Worm (Caenorhabditis elegans) whole organism, L2 larva: ENCODE results near the gene sand-1.

ENCODE experiments used
- Y55F3AM.14 ChIP-seq: fragments of 200-800 bp; sonication (Bioruptor generic); optimal IDR thresholded peaks from 2 replicates; lab custom pipeline; 2018; ENCODE audit warnings: mild to moderate bottlenecking, missing genetic modification characterization, missing compliant biosample characterization
- alr-1 ChIP-seq: fragments of 150-350 bp; optimal IDR thresholded peaks from 2 replicates; lab custom pipeline; 2014; ENCODE audit warnings: missing biosample characterization, missing genetic modification characterization
- aly-2 ChIP-seq: fragments of 150-350 bp; optimal IDR thresholded peaks from 2 replicates; lab custom pipeline; 2014; ENCODE audit warnings: missing biosample characterization, missing genetic modification characterization
- blmp-1 ChIP-seq: sonication (generic microtip); optimal IDR thresholded peaks from 2 replicates; lab custom pipeline; 2017; ENCODE audit warnings: missing genetic modification characterization, mild to moderate bottlenecking, missing compliant biosample characterization, antibody characterized with exemption, moderate library complexity; ENCODE audit not compliant: insufficient read depth
- ceh-16 ChIP-seq: fragments of 150-350 bp; optimal IDR thresholded peaks from 2 replicates; lab custom pipeline; 2014; ENCODE audit warnings: missing biosample characterization, missing genetic modification characterization
- dmd-4 ChIP-seq: sonication (generic microtip); optimal IDR thresholded peaks from 2 replicates; lab custom pipeline; 2017; ENCODE audit warnings: missing biosample characterization, missing genetic modification characterization
- elt-3 ChIP-seq: sonication (generic microtip); optimal IDR thresholded peaks from 2 replicates; lab custom pipeline; 2017; ENCODE audit warnings: missing biosample characterization, missing genetic modification characterization
- lin-11 ChIP-seq: fragments of 150-350 bp; sonication (generic microtip); optimal IDR thresholded peaks from 2 replicates; lab custom pipeline; 2014; ENCODE audit warnings: missing biosample characterization, missing genetic modification characterization, inconsistent platforms, mixed read lengths
- mab-5 ChIP-seq: fragments of 150-350 bp; optimal IDR thresholded peaks from 2 replicates; lab custom pipeline; 2014; ENCODE audit warnings: missing biosample characterization, missing genetic modification characterization
- mdl-1 ChIP-seq, 2 experiments: fragments of 150-350 bp in 1 of 2; sonication (generic microtip) in 1 of 2; optimal IDR thresholded peaks; 2 replicates each; lab custom pipeline; 2017; ENCODE audit warnings: missing biosample characterization in 2 of 2, missing genetic modification characterization in 2 of 2
- nhr-11 ChIP-seq: fragments of 150-350 bp; optimal IDR thresholded peaks from 2 replicates; lab custom pipeline; 2014; ENCODE audit warnings: missing biosample characterization, missing genetic modification characterization
- nhr-77 ChIP-seq: fragments of 150-350 bp; optimal IDR thresholded peaks from 2 replicates; lab custom pipeline; 2014; ENCODE audit warnings: missing biosample characterization, missing genetic modification characterization
- unc-62 ChIP-seq: fragments of 150-350 bp; optimal IDR thresholded peaks from 2 replicates; lab custom pipeline; 2014; ENCODE audit warnings: missing biosample characterization, missing genetic modification reagents, missing genetic modification characterization

DNA sequence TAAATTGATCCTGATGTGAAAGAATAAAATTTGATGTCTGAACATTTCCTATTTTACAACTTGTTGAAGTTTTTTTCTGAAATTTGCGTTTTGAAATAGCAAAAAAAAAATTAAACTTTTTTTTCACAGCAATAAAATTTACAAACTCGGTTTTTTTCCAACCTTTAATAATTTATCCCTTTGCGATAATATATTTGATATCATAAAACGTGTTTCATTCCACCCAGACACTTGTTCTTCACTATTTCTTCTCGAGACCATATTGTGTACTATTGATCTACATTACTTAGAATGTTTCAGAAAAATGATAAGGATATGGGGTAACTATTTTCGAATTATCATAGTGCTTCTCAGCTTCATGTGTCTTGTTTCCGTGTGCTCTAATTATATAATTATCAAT is 40.5 kb upstream of the sand-1 start, which contains the start of gene Y4C6B.4:
- TF ChIP-seq mab-5 (tag; lab: Kevin White, UChicago) (no peak), dmd-4 (tag; lab: Kevin White, UChicago) (no peak), nhr-77 (tag; lab: Kevin White, UChicago) (no peak), nhr-11 (no peak), lin-11 (tag; lab: Kevin White, UChicago) (no peak), alr-1 (no peak), ceh-16 (tag; lab: Kevin White, UChicago) (no peak), elt-3 (tag; lab: Kevin White, UChicago) (no peak), aly-2 (tag; lab: Kevin White, UChicago) (no peak), blmp-1 (tag; lab: Kevin White, UChicago) (no peak), mdl-1 (tag; optimal IDR thresholded peaks at IDR 0.05; lab: Kevin White, UChicago) (no peak), Y55F3AM.14 (no peak), unc-62 (GFP tag; lab: Kevin White, UChicago) (no peak)
